Worm (Caenorhabditis elegans) whole organism, L4/young adult: Measurements from ENCODE around the gene ahsa-1.

Experiments
- W03F9.2 ChIP-seq: fragments of 150-350 bp; optimal IDR thresholded peaks from 2 replicates; lab custom pipeline; 2014; ENCODE audit warnings: missing biosample characterization, missing genetic modification characterization
- dao-5 ChIP-seq: sonication (generic microtip); optimal IDR thresholded peaks from 2 replicates; lab custom pipeline; 2016; ENCODE audit warnings: missing genotype, missing genetic modification characterization, moderate library complexity, missing compliant biosample characterization
- him-1 ChIP-seq: sonication (generic microtip); optimal IDR thresholded peaks from 2 replicates; lab custom pipeline; 2016; ENCODE audit warnings: missing genotype, missing genetic modification reagents, missing genetic modification characterization, missing compliant biosample characterization

The ahsa-1 gene

ce11 chrV:15069435-15069985, 15.7 kb downstream of the ahsa-1 start:
- TF ChIP-seq him-1 (tag; lab: Kevin White, UChicago) (no peak), dao-5 (no peak), W03F9.2 (tag; lab: Kevin White, UChicago) (no peak)

ce11 chrV:15068378-15068777, 16.8 kb downstream of the ahsa-1 start, which contains the start of gene dnj-3:
dnj-3 (plus strand) TSS chrV:15068678.
- no peak for TF ChIP-seq dao-5
- TF ChIP-seq W03F9.2 (tag; lab: Kevin White, UChicago): no peak
- TF ChIP-seq him-1 (tag; lab: Kevin White, UChicago): no peak

ce11 chrV:15067165-15067564, 18.0 kb downstream of the ahsa-1 start, which contains the start of gene C25D7.10:
C25D7.10 (plus strand) TSS chrV:15067465.
- TF ChIP-seq dao-5 (no peak), W03F9.2 (tag; lab: Kevin White, UChicago) (no peak), him-1 (tag; lab: Kevin White, UChicago) (no peak)

ce11 chrV:15065837-15066348, 19.3 kb downstream of the ahsa-1 start, which contains the start of gene otub-1:
otub-1 (plus strand) TSS chrV:15066298.
- TF ChIP-seq dao-5: no peak
- no peak for TF ChIP-seq W03F9.2 (tag; lab: Kevin White, UChicago)
- no peak for TF ChIP-seq him-1 (tag; lab: Kevin White, UChicago)

- TF ChIP-seq him-1 (tag; lab: Kevin White, UChicago): no peak
- TF ChIP-seq dao-5: no peak
- no peak for TF ChIP-seq W03F9.2 (tag; lab: Kevin White, UChicago)
Measured at ce11 chrV:15065068-15065744, 20.0 kb downstream of the ahsa-1 start, which contains the start of gene C25D7.9. C25D7.9 (plus strand) TSS chrV:15065135.

ce11 chrV:15063987-15064386, 21.2 kb downstream of the ahsa-1 start, which contains the start of gene rap-2:
rap-2 (minus strand) TSS chrV:15064087.
- TF ChIP-seq him-1 (tag; lab: Kevin White, UChicago) (no peak), W03F9.2 (tag; lab: Kevin White, UChicago) (no peak), dao-5 (no peak)

- TF ChIP-seq W03F9.2 (tag; lab: Kevin White, UChicago): no peak
- TF ChIP-seq him-1 (tag; lab: Kevin White, UChicago): no peak
- TF ChIP-seq dao-5: no peak
Measured at ce11 chrV:15060595-15060994, 24.6 kb downstream of the ahsa-1 start.

- peak; percentile 32 for TF ChIP-seq W03F9.2 (tag; lab: Kevin White, UChicago)
- no peak for TF ChIP-seq him-1 (tag; lab: Kevin White, UChicago)
- TF ChIP-seq dao-5: no peak
Measured at ce11 chrV:15059534-15059933, 25.7 kb downstream of the ahsa-1 start, which contains the start of the genes mcm-3 and C25D7.15. mcm-3 (minus strand) TSS chrV:15059599. C25D7.15 (plus strand) TSS chrV:15059808.

ce11 chrV:15058965-15059364, 26.2 kb downstream of the ahsa-1 start:
- TF ChIP-seq dao-5: no peak
- no peak for TF ChIP-seq W03F9.2 (tag; lab: Kevin White, UChicago)
- TF ChIP-seq him-1 (tag; lab: Kevin White, UChicago): no peak

ce11 chrV:15058423-15058822, 26.8 kb downstream of the ahsa-1 start:
- TF ChIP-seq W03F9.2 (tag; lab: Kevin White, UChicago): no peak
- TF ChIP-seq dao-5: no peak
- no peak for TF ChIP-seq him-1 (tag; lab: Kevin White, UChicago)

- no peak for TF ChIP-seq dao-5
- no peak for TF ChIP-seq him-1 (tag; lab: Kevin White, UChicago)
- TF ChIP-seq W03F9.2 (tag; lab: Kevin White, UChicago): no peak
Measured at ce11 chrV:15057724-15058123, 27.5 kb downstream of the ahsa-1 start.

- TF ChIP-seq W03F9.2 (tag; lab: Kevin White, UChicago) (no peak), him-1 (tag; lab: Kevin White, UChicago) (no peak), dao-5 (no peak)
Measured at ce11 chrV:15056346-15056839, 28.8 kb downstream of the ahsa-1 start.

- TF ChIP-seq W03F9.2 (tag; lab: Kevin White, UChicago) (no peak), dao-5 (no peak)
Measured at ce11 chrV:15055873-15056272, 29.3 kb downstream of the ahsa-1 start, which contains the start of gene C25D7.16. C25D7.16 (plus strand) TSS chrV:15056173.

ce11 chrV:15054733-15055132, 30.5 kb downstream of the ahsa-1 start:
- TF ChIP-seq W03F9.2 (tag; lab: Kevin White, UChicago): no peak
- no peak for TF ChIP-seq dao-5
- no peak for TF ChIP-seq him-1 (tag; lab: Kevin White, UChicago)
